Worm (Caenorhabditis elegans) whole organism, L1 larva: Measurements from ENCODE around the gene K08B5.2.

Experiments used
- C16A3.4 ChIP-seq: fragments of 150-350 bp; optimal IDR thresholded peaks from 2 replicates; lab custom pipeline; 2014; ENCODE audit warnings: missing biosample characterization, missing genetic modification characterization
- F16B12.6 ChIP-seq: fragments of 150-350 bp; optimal IDR thresholded peaks from 2 replicates; lab custom pipeline; 2014; ENCODE audit warnings: missing biosample characterization, missing genetic modification characterization
- Y116A8C.19 ChIP-seq: sonication (generic microtip); optimal IDR thresholded peaks from 2 replicates; lab custom pipeline; 2016; ENCODE audit warnings: missing compliant biosample characterization, missing genetic modification characterization, borderline replicate concordance
- alr-1 ChIP-seq: fragments of 200-800 bp; sonication (Bioruptor generic); optimal IDR thresholded peaks from 2 replicates; lab custom pipeline; 2018; ENCODE audit warnings: borderline replicate concordance, mild to moderate bottlenecking, missing genetic modification characterization, missing compliant biosample characterization
- ama-1 ChIP-seq: fragments of 150-350 bp; optimal IDR thresholded peaks from 2 replicates; lab custom pipeline; 2014
- blmp-1 ChIP-seq: fragments of 150-350 bp; optimal IDR thresholded peaks from 2 replicates; lab custom pipeline; 2014; ENCODE audit warnings: missing biosample characterization, missing genetic modification characterization
- ceh-63 ChIP-seq: fragments of 200-800 bp; sonication (Bioruptor generic); optimal IDR thresholded peaks from 2 replicates; lab custom pipeline; 2018; ENCODE audit warnings: mild to moderate bottlenecking, missing genetic modification characterization, missing compliant biosample characterization
- ceh-8 ChIP-seq: fragments of 200-800 bp; sonication (Bioruptor generic); optimal IDR thresholded peaks from 2 replicates; lab custom pipeline; 2018; ENCODE audit warnings: mild to moderate bottlenecking, missing genetic modification characterization, moderate library complexity, missing compliant biosample characterization
- ceh-82 ChIP-seq, 3 experiments: fragments of 150-350 bp in 1 of 3; sonication (generic microtip) in 2 of 3; optimal IDR thresholded peaks; 2 replicates each; lab custom pipeline; 2014 to 2017; ENCODE audit warnings: missing biosample characterization in 3 of 3, missing genetic modification characterization in 3 of 3
- ceh-90 ChIP-seq: sonication (generic microtip); optimal IDR thresholded peaks from 2 replicates; lab custom pipeline; 2016; ENCODE audit warnings: missing genetic modification characterization, missing compliant biosample characterization
- ces-1 ChIP-seq: fragments of 150-350 bp; optimal IDR thresholded peaks from 2 replicates; lab custom pipeline; 2014; ENCODE audit warnings: missing biosample characterization, missing genetic modification reagents, missing genetic modification characterization
- dsc-1 ChIP-seq: sonication (generic microtip); optimal IDR thresholded peaks from 2 replicates; lab custom pipeline; 2016; ENCODE audit warnings: mild to moderate bottlenecking, missing genetic modification characterization, missing compliant biosample characterization
- efl-1 ChIP-seq, 4 experiments: fragments of 150-350 bp; optimal IDR thresholded peaks in 3 of 4; peaks in 1 of 4; 1 replicate in 1 of 4; 2 replicates in 3 of 4; lab custom pipeline; 2014; ENCODE audit warnings: missing biosample characterization in 2 of 4, missing genetic modification characterization in 2 of 4, missing genetic modification reagents in 2 of 4
- efl-3 ChIP-seq: fragments of 200-800 bp; sonication (Bioruptor generic); optimal IDR thresholded peaks from 2 replicates; lab custom pipeline; 2018; ENCODE audit warnings: mild to moderate bottlenecking, missing genetic modification characterization, missing compliant biosample characterization
- egl-13 ChIP-seq: sonication (generic microtip); optimal IDR thresholded peaks from 2 replicates; lab custom pipeline; 2016; ENCODE audit warnings: missing genotype, missing genetic modification reagents, missing genetic modification characterization, missing compliant biosample characterization
- egl-27 ChIP-seq, 2 experiments: fragments of 150-350 bp in 1 of 2; sonication (generic microtip); optimal IDR thresholded peaks; 3 replicates each; lab custom pipeline; 2017 to 2018; ENCODE audit warnings: missing biosample characterization in 2 of 2, missing genetic modification characterization in 2 of 2, missing genetic modification reagents in 2 of 2
- elt-2 ChIP-seq: sonication (generic microtip); optimal IDR thresholded peaks from 2 replicates; lab custom pipeline; 2016; ENCODE audit warnings: missing genetic modification characterization, mild to moderate bottlenecking, inconsistent platforms, missing compliant biosample characterization, missing genetic modification reagents
- elt-3 ChIP-seq, 6 experiments: fragments of 150-350 bp in 1 of 6; sonication (generic microtip); optimal IDR thresholded peaks; 2 replicates each; lab custom pipeline; 2017 to 2018; ENCODE audit warnings: missing biosample characterization in 6 of 6, missing genetic modification characterization in 6 of 6, inconsistent platforms in 1 of 6
- ets-5 ChIP-seq: fragments of 200-800 bp; sonication (Bioruptor generic); IDR thresholded peaks from 2 replicates; pipeline ENCODE4 v1.3.6; 2022; ENCODE audit warnings: missing genetic modification characterization, missing compliant biosample characterization
- grh-1 ChIP-seq: fragments of 200-800 bp; sonication (Bioruptor generic); IDR thresholded peaks from 2 replicates; pipeline ENCODE4 v1.3.6; 2022; ENCODE audit warnings: missing genetic modification reagents, missing genetic modification characterization, missing compliant biosample characterization
- hpl-2 ChIP-seq: fragments of 150-350 bp; optimal IDR thresholded peaks from 2 replicates; lab custom pipeline; 2014; ENCODE audit warnings: missing biosample characterization, missing genetic modification reagents, missing genetic modification characterization
- jun-1 ChIP-seq: fragments of 150-350 bp; optimal IDR thresholded peaks from 2 replicates; lab custom pipeline; 2014; ENCODE audit warnings: missing biosample characterization, missing genetic modification reagents, missing genetic modification characterization
- lin-13 ChIP-seq: fragments of 150-350 bp; optimal IDR thresholded peaks from 2 replicates; lab custom pipeline; 2014; ENCODE audit warnings: missing biosample characterization, missing genetic modification reagents, missing genetic modification characterization
- lin-14 ChIP-seq: fragments of 200-800 bp; sonication (Bioruptor generic); optimal IDR thresholded peaks from 2 replicates; lab custom pipeline; 2018; ENCODE audit warnings: mild to moderate bottlenecking, missing genetic modification characterization, moderate library complexity, missing compliant biosample characterization
- lin-39 ChIP-seq: fragments of 150-350 bp; optimal IDR thresholded peaks from 2 replicates; lab custom pipeline; 2014; ENCODE audit warnings: missing biosample characterization, missing genetic modification reagents, missing genetic modification characterization
- lsy-2 ChIP-seq, 2 experiments: fragments of 150-350 bp; optimal IDR thresholded peaks; 2 replicates each; lab custom pipeline; 2014; ENCODE audit warnings: missing biosample characterization in 2 of 2, missing genetic modification characterization in 2 of 2
- mef-2 ChIP-seq: fragments of 150-350 bp; optimal IDR thresholded peaks from 2 replicates; lab custom pipeline; 2014; ENCODE audit warnings: missing biosample characterization, missing genetic modification characterization
- nhr-11 ChIP-seq: fragments of 150-350 bp; optimal IDR thresholded peaks from 2 replicates; lab custom pipeline; 2014; ENCODE audit warnings: missing biosample characterization, missing genetic modification characterization
- nhr-19 ChIP-seq: fragments of 200-800 bp; sonication (Bioruptor generic); conservative IDR thresholded peaks from 2 replicates; pipeline ENCODE4 v1.3.6; 2022; ENCODE audit warnings: missing genetic modification characterization, missing compliant biosample characterization
- nhr-20 ChIP-seq: sonication (generic microtip); optimal IDR thresholded peaks from 2 replicates; lab custom pipeline; 2016; ENCODE audit warnings: mild to moderate bottlenecking, missing genetic modification characterization, missing compliant biosample characterization
- nhr-28 ChIP-seq: fragments of 150-350 bp; optimal IDR thresholded peaks from 2 replicates; lab custom pipeline; 2014; ENCODE audit warnings: missing biosample characterization, missing genetic modification characterization
- nhr-47 ChIP-seq: sonication (generic microtip); optimal IDR thresholded peaks from 2 replicates; lab custom pipeline; 2016; ENCODE audit warnings: mild to moderate bottlenecking, missing genetic modification characterization, moderate library complexity, missing compliant biosample characterization
- nhr-84 ChIP-seq: sonication (generic microtip); optimal IDR thresholded peaks from 2 replicates; lab custom pipeline; 2017; ENCODE audit warnings: missing biosample characterization, missing genetic modification characterization
- nhr-85 ChIP-seq: sonication (generic microtip); peaks from one replicate; lab custom pipeline; 2016; ENCODE audit warnings: missing genetic modification characterization, inconsistent platforms, missing compliant biosample characterization
- pqm-1 ChIP-seq: sonication (generic microtip); optimal IDR thresholded peaks from 3 replicates; lab custom pipeline; 2017; ENCODE audit warnings: missing biosample characterization, missing genetic modification characterization
- rnt-1 ChIP-seq: sonication (generic microtip); optimal IDR thresholded peaks from 2 replicates; lab custom pipeline; 2016; ENCODE audit warnings: mild to moderate bottlenecking, missing genetic modification characterization, moderate library complexity, missing compliant biosample characterization
- snu-23 ChIP-seq: sonication (generic microtip); optimal IDR thresholded peaks from 2 replicates; lab custom pipeline; 2016; ENCODE audit warnings: missing genetic modification characterization, missing compliant biosample characterization
- sox-4 ChIP-seq: sonication (generic microtip); optimal IDR thresholded peaks from 2 replicates; lab custom pipeline; 2016; ENCODE audit warnings: missing genetic modification characterization, missing compliant biosample characterization
- sptf-1 ChIP-seq: fragments of 150-350 bp; optimal IDR thresholded peaks from 2 replicates; lab custom pipeline; 2014; ENCODE audit warnings: missing biosample characterization, missing genetic modification characterization
- swsn-7 ChIP-seq: sonication (generic microtip); optimal IDR thresholded peaks from 2 replicates; lab custom pipeline; 2016; ENCODE audit warnings: missing genetic modification characterization, missing compliant biosample characterization
- tbx-2 ChIP-seq: sonication (generic microtip); optimal IDR thresholded peaks from 2 replicates; lab custom pipeline; 2016; ENCODE audit warnings: missing genetic modification characterization, missing compliant biosample characterization
- tlp-1 ChIP-seq: fragments of 150-350 bp; optimal IDR thresholded peaks from 2 replicates; lab custom pipeline; 2014; ENCODE audit warnings: missing biosample characterization, missing genetic modification characterization
- unc-30 ChIP-seq: sonication (generic microtip); optimal IDR thresholded peaks from 2 replicates; lab custom pipeline; 2017; ENCODE audit warnings: missing biosample characterization, missing genetic modification characterization
- unc-98 ChIP-seq: fragments of 200-800 bp; sonication (Bioruptor generic); IDR thresholded peaks from 2 replicates; pipeline ENCODE4 v1.3.6; 2022; ENCODE audit warnings: missing genetic modification characterization, missing compliant biosample characterization
- vab-15 ChIP-seq: sonication (generic microtip); optimal IDR thresholded peaks from 2 replicates; lab custom pipeline; 2017; ENCODE audit warnings: missing genotype, mild to moderate bottlenecking, missing genetic modification characterization, missing compliant biosample characterization
- xbp-1 ChIP-seq: sonication (generic microtip); optimal IDR thresholded peaks from 2 replicates; lab custom pipeline; 2016; ENCODE audit warnings: missing genetic modification characterization, missing compliant biosample characterization
- zip-4 ChIP-seq: fragments of 200-800 bp; sonication (Bioruptor generic); optimal IDR thresholded peaks from 2 replicates; lab custom pipeline; 2018; ENCODE audit warnings: mild to moderate bottlenecking, missing genetic modification characterization, moderate library complexity, missing compliant biosample characterization

K08B5.2 gene

DNA sequence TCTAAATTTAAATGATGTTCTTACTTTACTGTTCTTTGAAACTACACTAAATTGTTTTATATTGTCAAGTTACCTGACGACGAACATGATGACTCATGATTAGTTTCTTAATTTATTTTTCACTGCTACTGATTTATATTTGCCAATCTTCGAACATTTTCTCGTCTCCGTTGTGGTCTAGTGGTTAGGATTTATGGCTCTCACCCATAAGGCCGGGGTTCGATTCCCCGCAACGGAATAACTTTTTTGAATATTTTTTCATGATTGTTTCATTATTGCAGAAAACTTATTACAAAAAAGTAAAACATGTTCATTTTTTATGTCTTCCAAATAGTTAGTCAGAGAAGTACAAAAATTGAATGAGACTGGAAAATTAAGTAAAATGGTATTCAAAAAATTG, 5.1 kb upstream of the K08B5.2 start (continued):
- TF ChIP-seq nhr-20 (tag; lab: Kevin White, UChicago) = peak; percentile 51
- TF ChIP-seq nhr-47 (tag; lab: Kevin White, UChicago) = peak; percentile 52
- no peak for TF ChIP-seq ceh-82 (tag; optimal IDR thresholded peaks at IDR 0.05; lab: Kevin White, UChicago)
- TF ChIP-seq C16A3.4 = peak; percentile 15
- peak; percentile 14 to 23 for TF ChIP-seq lsy-2 (tag; optimal IDR thresholded peaks at IDR 0.05; lab: Kevin White, UChicago)
- TF ChIP-seq sptf-1 (tag; lab: Kevin White, UChicago) = no peak
- no peak for TF ChIP-seq blmp-1 (tag; lab: Kevin White, UChicago)
- TF ChIP-seq swsn-7 (tag; lab: Kevin White, UChicago) = peak; percentile 16
- no peak for TF ChIP-seq zip-4 (GFP tag; lab: Kevin White, UChicago)
- TF ChIP-seq nhr-19 = peak; percentile 42
- peak; percentile 17 for TF ChIP-seq rnt-1
- TF ChIP-seq alr-1 = no peak
- TF ChIP-seq grh-1 (GFP tag; lab: Robert Waterston, UW) = no peak
- peak; percentile 54 for TF ChIP-seq snu-23
- TF ChIP-seq efl-3 (GFP tag; lab: Kevin White, UChicago) = no peak
- peak; percentile 9 for TF ChIP-seq dsc-1 (tag; lab: Kevin White, UChicago)
- TF ChIP-seq jun-1 (tag; lab: Kevin White, UChicago) = peak; percentile 23
- TF ChIP-seq lin-13 (GFP tag; lab: Kevin White, UChicago) = peak; percentile 2
- TF ChIP-seq ets-5 (GFP tag; lab: Robert Waterston, UW) = no peak
- TF ChIP-seq ama-1 (lab: Kevin White, UChicago) = no peak
- TF ChIP-seq ceh-90 = no peak
- peak; percentile 39 for TF ChIP-seq lin-39 (tag; lab: Kevin White, UChicago)
- TF ChIP-seq elt-2 (tag; lab: Kevin White, UChicago) = peak; percentile 13
- TF ChIP-seq tbx-2 (tag; lab: Kevin White, UChicago) = peak; percentile 4
- TF ChIP-seq unc-30 (tag; lab: Kevin White, UChicago) = no peak

DNA sequence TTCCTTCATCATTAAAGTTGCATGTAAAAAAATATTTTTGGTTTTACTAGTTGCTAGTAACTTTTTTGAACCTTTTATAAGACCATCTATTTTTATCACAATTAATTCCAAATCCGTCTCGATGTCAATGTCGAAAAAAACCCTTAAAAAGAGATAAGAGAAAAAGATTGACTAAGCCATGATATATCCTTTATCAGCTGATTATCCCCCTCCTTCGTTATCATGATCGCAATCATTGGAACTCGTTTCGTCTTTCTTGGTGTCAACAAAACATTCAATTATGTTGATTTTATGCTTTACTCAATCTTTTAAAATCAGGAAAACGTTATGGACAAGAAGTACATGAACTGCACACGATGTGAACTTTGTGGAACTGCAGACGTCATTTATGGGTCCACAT, 4.4 kb upstream of the K08B5.2 start, which contains the start of gene K08B5.1:
Gene K08B5.1 (plus strand): TSS at position 318 of the 400 bp plus-strand sequence.
- TF ChIP-seq hpl-2 (no peak), nhr-19 (no peak), egl-13 (no peak), efl-1 (optimal IDR thresholded peaks at IDR 0.05; lab: Kevin White, UChicago) (no peak), efl-1 (GFP tag; optimal IDR thresholded peaks at IDR 0.05 in 1 of 2; lab: Kevin White, UChicago) (no peak), unc-98 (no peak), ceh-63 (no peak), tlp-1 (tag; lab: Kevin White, UChicago) (no peak), nhr-28 (tag; lab: Kevin White, UChicago) (no peak), blmp-1 (tag; lab: Kevin White, UChicago) (peak; percentile 50), xbp-1 (tag; lab: Kevin White, UChicago) (no peak), pqm-1 (tag; lab: Kevin White, UChicago) (no peak), egl-27 (tag; optimal IDR thresholded peaks at IDR 0.05; lab: Kevin White, UChicago) (no peak), vab-15 (tag; lab: Kevin White, UChicago) (no peak), tbx-2 (tag; lab: Kevin White, UChicago) (no peak), rnt-1 (no peak), zip-4 (GFP tag; lab: Kevin White, UChicago) (no peak), lsy-2 (tag; optimal IDR thresholded peaks at IDR 0.05; lab: Kevin White, UChicago) (no peak), snu-23 (no peak), ama-1 (lab: Kevin White, UChicago) (no peak), nhr-84 (no peak), dsc-1 (tag; lab: Kevin White, UChicago) (peak; percentile 40), Y116A8C.19 (no peak), unc-30 (tag; lab: Kevin White, UChicago) (no peak), ces-1 (GFP tag; lab: Kevin White, UChicago) (no peak), ceh-8 (GFP tag; lab: Kevin White, UChicago) (no peak), elt-3 (tag; optimal IDR thresholded peaks at IDR 0.05; lab: Kevin White, UChicago) (peak in 4 of 6 experiments; percentile 18 to 69 (median 52)), sox-4 (tag; lab: Kevin White, UChicago) (no peak), swsn-7 (tag; lab: Kevin White, UChicago) (no peak), ceh-90 (no peak), nhr-11 (tag; lab: Kevin White, UChicago) (no peak), nhr-85 (peak; percentile 42), sptf-1 (tag; lab: Kevin White, UChicago) (no peak), mef-2 (tag; lab: Kevin White, UChicago) (no peak), F16B12.6 (tag; lab: Kevin White, UChicago) (no peak), lin-14 (GFP tag; lab: Kevin White, UChicago) (peak; percentile 13)
